Worm (Caenorhabditis elegans) whole organism, L1 larva: ENCODE results near the gene F13H8.8.
A peak's percentile ranks its signal among the peaks of the same experiment; 100 is the strongest.

ENCODE experiments used
- F16B12.6 ChIP-seq: fragments of 150-350 bp; optimal IDR thresholded peaks from 2 replicates; lab custom pipeline; 2014; ENCODE audit warnings: missing biosample characterization, missing genetic modification characterization
- blmp-1 ChIP-seq: fragments of 150-350 bp; optimal IDR thresholded peaks from 2 replicates; lab custom pipeline; 2014; ENCODE audit warnings: missing biosample characterization, missing genetic modification characterization
- ceh-8 ChIP-seq: fragments of 200-800 bp; sonication (Bioruptor generic); optimal IDR thresholded peaks from 2 replicates; lab custom pipeline; 2018; ENCODE audit warnings: mild to moderate bottlenecking, missing genetic modification characterization, moderate library complexity, missing compliant biosample characterization
- ceh-90 ChIP-seq: sonication (generic microtip); optimal IDR thresholded peaks from 2 replicates; lab custom pipeline; 2016; ENCODE audit warnings: missing genetic modification characterization, missing compliant biosample characterization
- ces-1 ChIP-seq: fragments of 150-350 bp; optimal IDR thresholded peaks from 2 replicates; lab custom pipeline; 2014; ENCODE audit warnings: missing biosample characterization, missing genetic modification reagents, missing genetic modification characterization
- dpl-1 ChIP-seq, 3 experiments: fragments of 150-350 bp in 2 of 3; sonication (generic microtip) in 1 of 3; optimal IDR thresholded peaks; 2 replicates each; lab custom pipeline; 2014 to 2017; ENCODE audit warnings: missing biosample characterization in 3 of 3, missing genetic modification characterization in 3 of 3, missing genetic modification reagents in 3 of 3
- dsc-1 ChIP-seq: sonication (generic microtip); optimal IDR thresholded peaks from 2 replicates; lab custom pipeline; 2016; ENCODE audit warnings: mild to moderate bottlenecking, missing genetic modification characterization, missing compliant biosample characterization
- efl-1 ChIP-seq, 4 experiments: fragments of 150-350 bp; optimal IDR thresholded peaks in 3 of 4; peaks in 1 of 4; 1 replicate in 1 of 4; 2 replicates in 3 of 4; lab custom pipeline; 2014; ENCODE audit warnings: missing biosample characterization in 2 of 4, missing genetic modification characterization in 2 of 4, missing genetic modification reagents in 2 of 4
- efl-3 ChIP-seq: fragments of 200-800 bp; sonication (Bioruptor generic); optimal IDR thresholded peaks from 2 replicates; lab custom pipeline; 2018; ENCODE audit warnings: mild to moderate bottlenecking, missing genetic modification characterization, missing compliant biosample characterization
- elt-3 ChIP-seq, 6 experiments: fragments of 150-350 bp in 1 of 6; sonication (generic microtip); optimal IDR thresholded peaks; 2 replicates each; lab custom pipeline; 2017 to 2018; ENCODE audit warnings: missing biosample characterization in 6 of 6, missing genetic modification characterization in 6 of 6, inconsistent platforms in 1 of 6
- fkh-10 ChIP-seq: sonication (generic microtip); optimal IDR thresholded peaks from 2 replicates; lab custom pipeline; 2017; ENCODE audit warnings: missing biosample characterization, missing genetic modification reagents, missing genetic modification characterization
- fos-1 ChIP-seq: fragments of 150-350 bp; optimal IDR thresholded peaks from 2 replicates; lab custom pipeline; 2014; ENCODE audit warnings: missing biosample characterization, missing genetic modification characterization
- lin-14 ChIP-seq: fragments of 200-800 bp; sonication (Bioruptor generic); optimal IDR thresholded peaks from 2 replicates; lab custom pipeline; 2018; ENCODE audit warnings: mild to moderate bottlenecking, missing genetic modification characterization, moderate library complexity, missing compliant biosample characterization
- lin-15B ChIP-seq: fragments of 150-350 bp; sonication (generic microtip); optimal IDR thresholded peaks from 3 replicates; lab custom pipeline; 2014; ENCODE audit warnings: missing biosample characterization, missing genetic modification characterization
- lin-35 ChIP-seq, 2 experiments: fragments of 150-350 bp; optimal IDR thresholded peaks; 2 replicates each; lab custom pipeline; 2014; ENCODE audit warnings: missing biosample characterization in 2 of 2, missing genetic modification characterization in 2 of 2, missing genetic modification reagents in 2 of 2
- lir-3 ChIP-seq: sonication (generic microtip); optimal IDR thresholded peaks from 2 replicates; lab custom pipeline; 2016; ENCODE audit warnings: mild to moderate bottlenecking, missing genetic modification characterization, moderate library complexity, missing compliant biosample characterization; ENCODE audit not compliant: poor library complexity
- lsy-2 ChIP-seq, 2 experiments: fragments of 150-350 bp; optimal IDR thresholded peaks; 2 replicates each; lab custom pipeline; 2014; ENCODE audit warnings: missing biosample characterization in 2 of 2, missing genetic modification characterization in 2 of 2
- mdl-1 ChIP-seq, 2 experiments: fragments of 150-350 bp; optimal IDR thresholded peaks; 2 replicates each; lab custom pipeline; 2014 to 2017; ENCODE audit warnings: missing biosample characterization in 2 of 2, missing genetic modification characterization in 2 of 2, inconsistent platforms in 1 of 2
- nhr-12 ChIP-seq: sonication (generic microtip); optimal IDR thresholded peaks from 2 replicates; lab custom pipeline; 2017; ENCODE audit warnings: missing biosample characterization, missing genetic modification characterization
- nhr-20 ChIP-seq: sonication (generic microtip); optimal IDR thresholded peaks from 2 replicates; lab custom pipeline; 2016; ENCODE audit warnings: mild to moderate bottlenecking, missing genetic modification characterization, missing compliant biosample characterization
- nhr-28 ChIP-seq: fragments of 150-350 bp; optimal IDR thresholded peaks from 2 replicates; lab custom pipeline; 2014; ENCODE audit warnings: missing biosample characterization, missing genetic modification characterization
- nhr-71 ChIP-seq: sonication (generic microtip); optimal IDR thresholded peaks from 2 replicates; lab custom pipeline; 2016; ENCODE audit warnings: mild to moderate bottlenecking, missing genetic modification characterization, moderate library complexity, missing compliant biosample characterization
- nhr-76 ChIP-seq: sonication (generic microtip); optimal IDR thresholded peaks from 2 replicates; lab custom pipeline; 2017; ENCODE audit warnings: missing biosample characterization, missing genetic modification characterization
- nhr-77 ChIP-seq: fragments of 150-350 bp; optimal IDR thresholded peaks from 2 replicates; lab custom pipeline; 2014; ENCODE audit warnings: missing biosample characterization, missing genetic modification characterization
- nhr-85 ChIP-seq: sonication (generic microtip); peaks from one replicate; lab custom pipeline; 2016; ENCODE audit warnings: missing genetic modification characterization, inconsistent platforms, missing compliant biosample characterization
- nhr-90 ChIP-seq: sonication (generic microtip); optimal IDR thresholded peaks from 2 replicates; lab custom pipeline; 2016; ENCODE audit warnings: mild to moderate bottlenecking, missing genetic modification characterization, missing compliant biosample characterization; ENCODE audit not compliant: poor library complexity
- snu-23 ChIP-seq: sonication (generic microtip); optimal IDR thresholded peaks from 2 replicates; lab custom pipeline; 2016; ENCODE audit warnings: missing genetic modification characterization, missing compliant biosample characterization
- sptf-1 ChIP-seq: fragments of 150-350 bp; optimal IDR thresholded peaks from 2 replicates; lab custom pipeline; 2014; ENCODE audit warnings: missing biosample characterization, missing genetic modification characterization
- tlp-1 ChIP-seq: fragments of 150-350 bp; optimal IDR thresholded peaks from 2 replicates; lab custom pipeline; 2014; ENCODE audit warnings: missing biosample characterization, missing genetic modification characterization
- unc-130 ChIP-seq: fragments of 150-350 bp; optimal IDR thresholded peaks from 2 replicates; lab custom pipeline; 2017; ENCODE audit warnings: missing biosample characterization, missing genetic modification characterization, inconsistent platforms
- xbp-1 ChIP-seq: sonication (generic microtip); optimal IDR thresholded peaks from 2 replicates; lab custom pipeline; 2016; ENCODE audit warnings: missing genetic modification characterization, missing compliant biosample characterization
- ztf-11 ChIP-seq, 2 experiments: sonication (generic microtip); optimal IDR thresholded peaks; 2 replicates each; lab custom pipeline; 2016 to 2017; ENCODE audit warnings: missing genetic modification characterization in 2 of 2, missing biosample characterization in 1 of 2, missing compliant biosample characterization in 1 of 2

Gene F13H8.8

ce11 chrII:6245199-6245702 lies 22.6 kb downstream of the F13H8.8 start, which contains the start of gene blos-4:
Gene blos-4, plus strand, starts transcription at chrII:6245249.
- peak in 1 of 2 experiments; percentile 30 for TF ChIP-seq lsy-2 (tag; optimal IDR thresholded peaks at IDR 0.05; lab: Kevin White, UChicago)
- TF ChIP-seq lin-35 (GFP tag; optimal IDR thresholded peaks at IDR 0.05; lab: Kevin White, UChicago): peak; percentile 37 to 90
- no peak for TF ChIP-seq nhr-90 (tag; lab: Kevin White, UChicago)
- no peak for TF ChIP-seq nhr-28 (tag; lab: Kevin White, UChicago)
- TF ChIP-seq blmp-1 (tag; lab: Kevin White, UChicago): peak; percentile 1
- peak; percentile 19 to 80 (median 67) for TF ChIP-seq dpl-1 (GFP tag; optimal IDR thresholded peaks at IDR 0.05; lab: Kevin White, UChicago)
- TF ChIP-seq efl-1 (optimal IDR thresholded peaks at IDR 0.05; lab: Kevin White, UChicago): peak in 1 of 2 experiments; percentile 71
- peak; percentile 78 to 97 for TF ChIP-seq efl-1 (GFP tag; optimal IDR thresholded peaks at IDR 0.05 in 1 of 2; lab: Kevin White, UChicago)
- no peak for TF ChIP-seq sptf-1 (tag; lab: Kevin White, UChicago)
- TF ChIP-seq efl-3: no peak
- TF ChIP-seq nhr-12 (tag; lab: Kevin White, UChicago): no peak
- TF ChIP-seq tlp-1 (tag; lab: Kevin White, UChicago): no peak

- TF ChIP-seq ces-1 (no peak), lin-35 (GFP tag; optimal IDR thresholded peaks at IDR 0.05; lab: Kevin White, UChicago) (peak in 1 of 2 experiments; percentile 26)
Measured at ce11 chrII:6244171-6244570, 23.7 kb downstream of the F13H8.8 start, which contains the start of gene tat-4. Gene tat-4, minus strand, starts transcription at chrII:6244287.

- TF ChIP-seq ztf-11 (tag; optimal IDR thresholded peaks at IDR 0.05; lab: Kevin White, UChicago) (no peak), nhr-76 (no peak), mdl-1 (tag; optimal IDR thresholded peaks at IDR 0.05; lab: Kevin White, UChicago) (no peak), fos-1 (no peak), dsc-1 (tag; lab: Kevin White, UChicago) (no peak)
Measured at ce11 chrII:6241758-6242157, 26.1 kb downstream of the F13H8.8 start, which contains the start of gene T24H7.8. Gene T24H7.8, plus strand, starts transcription at chrII:6242058.

- no peak for TF ChIP-seq nhr-77
- no peak for TF ChIP-seq unc-130 (tag; lab: Kevin White, UChicago)
- TF ChIP-seq ceh-90 (tag; lab: Kevin White, UChicago): no peak
- TF ChIP-seq snu-23 (GFP tag; lab: Kevin White, UChicago): peak; percentile 6
- TF ChIP-seq lir-3 (tag; lab: Kevin White, UChicago): no peak
- peak in 1 of 2 experiments; percentile 45 for TF ChIP-seq lin-35 (GFP tag; optimal IDR thresholded peaks at IDR 0.05; lab: Kevin White, UChicago)
- TF ChIP-seq lin-14 (GFP tag; lab: Kevin White, UChicago): peak; percentile 54
- no peak for TF ChIP-seq xbp-1 (tag; lab: Kevin White, UChicago)
- no peak for TF ChIP-seq dsc-1 (tag; lab: Kevin White, UChicago)
- no peak for TF ChIP-seq ceh-8
- TF ChIP-seq fkh-10: no peak
- TF ChIP-seq nhr-20 (tag; lab: Kevin White, UChicago): peak; percentile 25
- peak; percentile 19 for TF ChIP-seq nhr-71 (tag; lab: Kevin White, UChicago)
- peak in 1 of 3 experiments; percentile 3 for TF ChIP-seq dpl-1 (GFP tag; optimal IDR thresholded peaks at IDR 0.05; lab: Kevin White, UChicago)
- TF ChIP-seq lsy-2 (tag; optimal IDR thresholded peaks at IDR 0.05; lab: Kevin White, UChicago): peak in 1 of 2 experiments; percentile 30
- peak in 1 of 6 experiments; percentile 35 for TF ChIP-seq elt-3 (tag; optimal IDR thresholded peaks at IDR 0.05; lab: Kevin White, UChicago)
- no peak for TF ChIP-seq efl-1 (optimal IDR thresholded peaks at IDR 0.05; lab: Kevin White, UChicago)
- TF ChIP-seq efl-1 (GFP tag; optimal IDR thresholded peaks at IDR 0.05 in 1 of 2; lab: Kevin White, UChicago): peak in 1 of 2 experiments; percentile 47
- no peak for TF ChIP-seq lin-15B (tag; lab: Kevin White, UChicago)
- TF ChIP-seq blmp-1 (tag; lab: Kevin White, UChicago): peak; percentile 78
- TF ChIP-seq nhr-85 (tag; lab: Kevin White, UChicago): peak; percentile 83
- TF ChIP-seq F16B12.6 (tag; lab: Kevin White, UChicago): no peak
- TF ChIP-seq, all 84 proteins: peak for 11
Measured at ce11 chrII:6236093-6236945, 31.6 kb downstream of the F13H8.8 start.
